Fruit fly (Drosophila melanogaster) whole organism, embryonic: ENCODE measurements around the gene Sfp33A2.

Source experiments
- Ada2b ChIP-seq: fragments of 200-800 bp; sonication (Bioruptor generic); IDR thresholded peaks from 2 replicates; pipeline ENCODE4 v1.3.6; 2022; ENCODE audit warnings: missing biosample characterization, missing genetic modification characterization
- BEAF-32 ChIP-seq: fragments of 200-800 bp; sonication (Bioruptor generic); optimal IDR thresholded peaks from 3 replicates; lab custom pipeline; 2017; ENCODE audit warnings: missing biosample characterization, missing genetic modification characterization, mild to moderate bottlenecking, moderate library complexity, missing genetic modification reagents
- CG10431 ChIP-seq: fragments of 200-800 bp; sonication (Bioruptor generic); optimal IDR thresholded peaks from 3 replicates; lab custom pipeline; 2018; ENCODE audit warnings: missing biosample characterization, mild to moderate bottlenecking, missing genetic modification characterization
- CG10543 ChIP-seq: fragments of 200-800 bp; sonication (Bioruptor generic); optimal IDR thresholded peaks from 3 replicates; lab custom pipeline; 2017; ENCODE audit warnings: missing biosample characterization, mild to moderate bottlenecking, missing genetic modification characterization, moderate library complexity
- CG10959 ChIP-seq: fragments of 200-800 bp; sonication (Bioruptor generic); IDR thresholded peaks from 2 replicates; pipeline ENCODE4 v1.3.6; 2022; ENCODE audit warnings: missing biosample characterization, missing genetic modification characterization
- CG11085 ChIP-seq: fragments of 200-800 bp; sonication (Bioruptor generic); IDR thresholded peaks from 2 replicates; pipeline ENCODE4 v1.3.6; 2022; ENCODE audit warnings: missing biosample characterization, missing genetic modification characterization
- CG12071 ChIP-seq: fragments of 200-800 bp; sonication (Bioruptor generic); optimal IDR thresholded peaks from 3 replicates; lab custom pipeline; 2018; ENCODE audit warnings: missing biosample characterization, mild to moderate bottlenecking, missing genetic modification characterization
- CG12104 ChIP-seq: fragments of 200-800 bp; sonication (Bioruptor generic); optimal IDR thresholded peaks from 3 replicates; lab custom pipeline; 2016; ENCODE audit warnings: missing biosample characterization, missing genetic modification characterization
- CG12769 ChIP-seq: fragments of 200-800 bp; sonication (Bioruptor generic); optimal IDR thresholded peaks from 2 replicates; lab custom pipeline; 2019; ENCODE audit warnings: missing biosample characterization, mild to moderate bottlenecking, missing genetic modification characterization, moderate library complexity
- CG13287 ChIP-seq: fragments of 200-800 bp; sonication (Bioruptor generic); IDR thresholded peaks from 2 replicates; pipeline ENCODE4 v1.3.6; 2022; ENCODE audit warnings: missing biosample characterization, missing genetic modification characterization; ENCODE audit not compliant: partially characterized antibody
- CG15073 ChIP-seq: fragments of 200-800 bp; sonication (Bioruptor generic); optimal IDR thresholded peaks from 2 replicates; lab custom pipeline; 2016; ENCODE audit warnings: missing biosample characterization, missing genetic modification characterization
- CG1529 ChIP-seq: fragments of 200-800 bp; sonication (Bioruptor generic); optimal IDR thresholded peaks from 3 replicates; lab custom pipeline; 2018; ENCODE audit warnings: missing biosample characterization, missing genetic modification characterization
- CG2889 ChIP-seq: fragments of 200-800 bp; sonication (Bioruptor generic); IDR thresholded peaks from 3 replicates; pipeline ENCODE4 v1.3.6; 2022; ENCODE audit warnings: missing biosample characterization, missing genetic modification characterization
- CG30431 ChIP-seq: fragments of 200-800 bp; sonication (Bioruptor generic); optimal IDR thresholded peaks from 2 replicates; lab custom pipeline; 2017; ENCODE audit warnings: missing biosample characterization, missing genetic modification characterization
- CG32532 ChIP-seq: fragments of 200-800 bp; sonication (Bioruptor generic); IDR thresholded peaks from 2 replicates; pipeline ENCODE4 v1.3.6; 2022; ENCODE audit warnings: missing biosample characterization, missing genetic modification characterization
- CG43689 ChIP-seq: fragments of 200-800 bp; sonication (Bioruptor generic); IDR thresholded peaks from 2 replicates; pipeline ENCODE4 v1.3.6; 2022; ENCODE audit warnings: missing biosample characterization, missing genetic modification characterization
- CG5953 ChIP-seq: fragments of 200-800 bp; sonication (Bioruptor generic); IDR thresholded peaks from 2 replicates; pipeline ENCODE4 v1.3.6; 2022; ENCODE audit warnings: missing biosample characterization, missing genetic modification characterization
- CG6654 ChIP-seq: fragments of 200-800 bp; sonication (Bioruptor generic); optimal IDR thresholded peaks from 2 replicates; lab custom pipeline; 2017; ENCODE audit warnings: missing biosample characterization, mild to moderate bottlenecking, missing genetic modification characterization
- CG6683 ChIP-seq: fragments of 200-800 bp; sonication (Bioruptor generic); optimal IDR thresholded peaks from 2 replicates; lab custom pipeline; 2017; ENCODE audit warnings: missing biosample characterization, mild to moderate bottlenecking, missing genetic modification characterization, missing genetic modification reagents
- CG6791 ChIP-seq: fragments of 200-800 bp; sonication (Bioruptor generic); IDR thresholded peaks from 3 replicates; pipeline ENCODE4 v1.3.6; 2022; ENCODE audit warnings: missing biosample characterization, missing genetic modification characterization; ENCODE audit not compliant: partially characterized antibody
- CG7556 ChIP-seq: fragments of 200-800 bp; sonication (Bioruptor generic); optimal IDR thresholded peaks from 2 replicates; lab custom pipeline; 2017; ENCODE audit warnings: missing biosample characterization, mild to moderate bottlenecking, missing genetic modification characterization
- CG9215 ChIP-seq: fragments of 200-800 bp; sonication (Bioruptor generic); IDR thresholded peaks from 2 replicates; pipeline ENCODE4 v1.3.6; 2022; ENCODE audit warnings: missing biosample characterization, missing genetic modification characterization
- Drgx ChIP-seq: fragments of 200-800 bp; sonication (Bioruptor generic); IDR thresholded peaks from 2 replicates; pipeline ENCODE4 v1.3.6; 2022; ENCODE audit warnings: missing biosample characterization, missing genetic modification characterization
- E2f1 ChIP-seq: fragments of 200-800 bp; sonication (Bioruptor generic); IDR thresholded peaks from 2 replicates; pipeline ENCODE4 v1.3.6; 2022; ENCODE audit warnings: missing biosample characterization, missing genetic modification characterization
- HHEX ChIP-seq: fragments of 200-800 bp; sonication (Bioruptor generic); optimal IDR thresholded peaks from 3 replicates; lab custom pipeline; 2017; ENCODE audit warnings: missing biosample characterization, mild to moderate bottlenecking, missing genetic modification characterization, missing genetic modification reagents
- HmgD ChIP-seq: fragments of 200-800 bp; sonication (Bioruptor generic); optimal IDR thresholded peaks from 3 replicates; lab custom pipeline; 2016; ENCODE audit warnings: missing biosample characterization, missing genetic modification characterization
- Oaz ChIP-seq: fragments of 200-800 bp; sonication (Bioruptor generic); IDR thresholded peaks from 2 replicates; pipeline ENCODE4 v1.3.6; 2022; ENCODE audit warnings: missing biosample characterization, missing genetic modification characterization
- Ravus ChIP-seq: fragments of 200-800 bp; sonication (Bioruptor generic); IDR thresholded peaks from 2 replicates; pipeline ENCODE4 v1.3.6; 2022; ENCODE audit warnings: missing biosample characterization, missing genetic modification characterization
- Scr ChIP-seq: fragments of 200-800 bp; sonication (Bioruptor generic); IDR thresholded peaks from 2 replicates; pipeline ENCODE4 v1.3.6; 2022; ENCODE audit warnings: missing biosample characterization, missing genetic modification characterization; ENCODE audit not compliant: partially characterized antibody
- Sox100B ChIP-seq: fragments of 200-800 bp; sonication (Bioruptor generic); optimal IDR thresholded peaks from 3 replicates; lab custom pipeline; 2018; ENCODE audit warnings: missing biosample characterization, mild to moderate bottlenecking, missing genetic modification characterization
- Sox102F ChIP-seq: fragments of 200-800 bp; sonication (Bioruptor generic); optimal IDR thresholded peaks from 2 replicates; lab custom pipeline; 2018; ENCODE audit warnings: missing biosample characterization, mild to moderate bottlenecking, missing genetic modification characterization, moderate library complexity
- aop ChIP-seq: fragments of 200-800 bp; sonication (Bioruptor generic); IDR thresholded peaks from 2 replicates; pipeline ENCODE4 v1.3.6; 2022; ENCODE audit warnings: missing biosample characterization, missing genetic modification characterization
- ap ChIP-seq: fragments of 200-800 bp; sonication (Bioruptor generic); IDR thresholded peaks from 2 replicates; pipeline ENCODE4 v1.3.6; 2022; ENCODE audit warnings: missing biosample characterization, missing genetic modification characterization
- ash1 ChIP-seq: fragments of 200-800 bp; sonication (Bioruptor generic); optimal IDR thresholded peaks from 2 replicates; lab custom pipeline; 2018; ENCODE audit warnings: missing biosample characterization, mild to moderate bottlenecking, missing genetic modification characterization
- br ChIP-seq: fragments of >200 bp; optimal IDR thresholded peaks from 2 replicates; lab custom pipeline; 2017
- ci ChIP-seq: fragments of 200-800 bp; sonication (Bioruptor generic); IDR thresholded peaks from 3 replicates; pipeline ENCODE4 v1.3.6; 2022; ENCODE audit warnings: missing biosample characterization, missing genetic modification characterization
- danr ChIP-seq: fragments of 200-800 bp; sonication (Bioruptor generic); IDR thresholded peaks from 2 replicates; pipeline ENCODE4 v1.3.6; 2022; ENCODE audit warnings: missing biosample characterization, missing genetic modification characterization
- dmrt11E ChIP-seq: fragments of 200-800 bp; sonication (Bioruptor generic); optimal IDR thresholded peaks from 3 replicates; lab custom pipeline; 2018; ENCODE audit warnings: missing biosample characterization, mild to moderate bottlenecking, missing genetic modification characterization, moderate library complexity
- dysf ChIP-seq: fragments of 200-800 bp; sonication (Bioruptor generic); IDR thresholded peaks from 3 replicates; pipeline ENCODE4 v1.3.6; 2022; ENCODE audit warnings: missing biosample characterization, missing genetic modification characterization
- fru ChIP-seq: fragments of >200 bp; optimal IDR thresholded peaks from 2 replicates; lab custom pipeline; 2017
- gcm ChIP-seq: fragments of 200-800 bp; sonication (Bioruptor generic); optimal IDR thresholded peaks from 2 replicates; lab custom pipeline; 2019; ENCODE audit warnings: missing biosample characterization, mild to moderate bottlenecking, missing genetic modification characterization, moderate library complexity
- grn ChIP-seq: fragments of 200-800 bp; sonication (Bioruptor generic); optimal IDR thresholded peaks from 3 replicates; lab custom pipeline; 2017; ENCODE audit warnings: missing biosample characterization, missing genetic modification characterization
- kay ChIP-seq: fragments of 200-800 bp; sonication (Bioruptor generic); optimal IDR thresholded peaks from 2 replicates; lab custom pipeline; 2016; ENCODE audit warnings: missing biosample characterization, missing genetic modification characterization
- klu ChIP-seq: fragments of 200-800 bp; sonication (Bioruptor generic); IDR thresholded peaks from 2 replicates; pipeline ENCODE4 v1.3.6; 2022; ENCODE audit warnings: missing biosample characterization, missing genetic modification characterization
- lilli ChIP-seq: fragments of 200-800 bp; sonication (Bioruptor generic); optimal IDR thresholded peaks from 3 replicates; lab custom pipeline; 2016; ENCODE audit warnings: missing biosample characterization, missing genetic modification characterization
- mld ChIP-seq: fragments of 200-800 bp; sonication (Bioruptor generic); IDR thresholded peaks from 3 replicates; pipeline ENCODE4 v1.3.6; 2022; ENCODE audit warnings: missing biosample characterization, missing genetic modification characterization; ENCODE audit not compliant: partially characterized antibody
- org-1 ChIP-seq: fragments of 200-800 bp; sonication (Bioruptor generic); optimal IDR thresholded peaks from 2 replicates; lab custom pipeline; 2017; ENCODE audit warnings: missing biosample characterization, missing genetic modification characterization
- sisA ChIP-seq: fragments of 200-800 bp; sonication (Bioruptor generic); IDR thresholded peaks from 2 replicates; pipeline ENCODE4 v1.3.6; 2022; ENCODE audit warnings: missing biosample characterization, missing genetic modification characterization
- tap ChIP-seq: fragments of 200-800 bp; optimal IDR thresholded peaks from 3 replicates; lab custom pipeline; 2019; ENCODE audit warnings: missing biosample characterization, mild to moderate bottlenecking, missing genetic modification characterization, moderate library complexity
- tup ChIP-seq: fragments of 200-800 bp; sonication (Bioruptor generic); optimal IDR thresholded peaks from 2 replicates; lab custom pipeline; 2016; ENCODE audit warnings: missing biosample characterization, mild to moderate bottlenecking, missing genetic modification characterization, moderate library complexity
- vfl ChIP-seq: fragments of 200-800 bp; sonication (Bioruptor generic); optimal IDR thresholded peaks from 2 replicates; lab custom pipeline; 2016; ENCODE audit warnings: missing biosample characterization, missing genetic modification characterization
- wor ChIP-seq: fragments of 200-800 bp; sonication (Bioruptor generic); IDR thresholded peaks from 2 replicates; pipeline ENCODE4 v1.3.6; 2022; ENCODE audit warnings: missing biosample characterization, missing genetic modification characterization

The Sfp33A2 gene

DNA sequence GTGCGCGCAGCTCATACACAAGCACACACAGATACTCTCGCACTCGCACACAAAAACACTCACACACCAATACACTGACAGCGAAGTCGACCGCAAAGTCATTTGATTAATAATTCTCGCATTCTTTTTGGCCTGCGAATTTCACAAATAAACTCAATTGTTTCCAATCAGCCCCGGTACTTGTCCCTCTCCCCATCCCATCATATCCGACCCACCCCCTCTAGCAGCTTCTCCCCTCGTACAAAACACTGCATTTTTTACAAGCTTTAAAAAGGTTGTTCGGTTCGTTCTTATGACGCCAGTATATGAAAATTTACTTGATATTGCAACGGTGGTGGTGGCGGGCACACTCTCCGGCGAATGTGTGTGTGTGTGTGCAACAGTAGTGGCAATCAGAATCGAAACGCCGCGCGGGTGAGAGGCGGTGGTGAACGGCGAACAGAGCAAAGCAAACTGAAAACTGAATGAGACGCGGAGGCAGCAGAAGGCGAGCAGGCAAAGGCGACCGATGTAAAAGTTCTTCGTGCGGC, 29.8 kb upstream of the Sfp33A2 start (continued):
- TF ChIP-seq Drgx: peak; percentile 43; the same call in 1 of the 2 replicates
- no peak for TF ChIP-seq CG9215 (GFP tag; lab: Robert Waterston, UW)
- TF ChIP-seq CG13287 (GFP tag; lab: Robert Waterston, UW): 0 out of 2 replicates have a peak, but pooled peaks have one; percentile 38
- peak; percentile 61 for TF ChIP-seq HmgD (GFP tag; lab: Kevin White, UChicago)
- no peak for TF ChIP-seq Sox100B
- TF ChIP-seq CG12104: no peak
- TF ChIP-seq CG7556 (GFP tag; lab: Kevin White, UChicago): no peak
- no peak for TF ChIP-seq Ravus
- no peak for TF ChIP-seq klu (GFP tag; lab: Robert Waterston, UW)
- TF ChIP-seq CG11085 (GFP tag; lab: Robert Waterston, UW): no peak
- no peak for TF ChIP-seq aop (GFP tag; lab: Robert Waterston, UW)
- peak; percentile 34; the same call in 1 of the 2 replicates for TF ChIP-seq CG32532 (GFP tag; lab: Robert Waterston, UW)
- peak; percentile 18 for TF ChIP-seq HHEX (GFP tag; lab: Kevin White, UChicago)
- TF ChIP-seq ci (GFP tag; lab: Robert Waterston, UW): peak; percentile 80
- no peak for TF ChIP-seq dmrt11E (tag; lab: Kevin White, UChicago)
- no peak; the same call in 1 of the 2 replicates for TF ChIP-seq Scr (GFP tag; lab: Robert Waterston, UW)
- peak; percentile 52 for TF ChIP-seq CG12071 (GFP tag; lab: Kevin White, UChicago)
- no peak for TF ChIP-seq kay (GFP tag; lab: Kevin White, UChicago)
- no peak for TF ChIP-seq fru (lab: Kevin White, UChicago)
- no peak for TF ChIP-seq br (lab: Kevin White, UChicago)
- TF ChIP-seq CG15073 (GFP tag; lab: Kevin White, UChicago): peak; percentile 87
- TF ChIP-seq org-1 (GFP tag; lab: Kevin White, UChicago): no peak
- TF ChIP-seq CG12769: peak; percentile 88
- TF ChIP-seq Ada2b (GFP tag; lab: Robert Waterston, UW): no peak
- no peak for TF ChIP-seq CG43689 (GFP tag; lab: Robert Waterston, UW)
- TF ChIP-seq ap (GFP tag; lab: Robert Waterston, UW): no peak
- TF ChIP-seq tup (GFP tag; lab: Kevin White, UChicago): no peak
- TF ChIP-seq CG1529 (GFP tag; lab: Kevin White, UChicago): no peak
- peak; percentile 25 for TF ChIP-seq gcm (GFP tag; lab: Kevin White, UChicago)
- peak; percentile 87 for TF ChIP-seq CG10543 (GFP tag; lab: Kevin White, UChicago)
- TF ChIP-seq CG2889 (GFP tag; lab: Robert Waterston, UW): no peak
- TF ChIP-seq mld (GFP tag; lab: Robert Waterston, UW): no peak
- TF ChIP-seq sisA (GFP tag; lab: Robert Waterston, UW): no peak
- TF ChIP-seq CG6791 (GFP tag; lab: Robert Waterston, UW): peak; percentile 60; the same call in 1 of the 3 replicates
- peak; percentile 9; the same call in 1 of the 2 replicates for TF ChIP-seq E2f1
- TF ChIP-seq BEAF-32 (GFP tag; lab: Kevin White, UChicago): no peak
- no peak for TF ChIP-seq Oaz (GFP tag; lab: Robert Waterston, UW)
- TF ChIP-seq grn (GFP tag; lab: Kevin White, UChicago): no peak
- TF ChIP-seq dysf (GFP tag; lab: Robert Waterston, UW): no peak
- no peak for TF ChIP-seq lilli (GFP tag; lab: Kevin White, UChicago)
- no peak for TF ChIP-seq CG10431 (GFP tag; lab: Kevin White, UChicago)
- TF ChIP-seq Sox102F: no peak
- TF ChIP-seq danr (GFP tag; lab: Robert Waterston, UW): no peak
- TF ChIP-seq CG5953 (GFP tag; lab: Robert Waterston, UW): no peak
- no peak for TF ChIP-seq CG10959
- peak; percentile 36 for TF ChIP-seq ash1
- TF ChIP-seq vfl (GFP tag; lab: Kevin White, UChicago): no peak
- TF ChIP-seq wor (GFP tag; lab: Robert Waterston, UW): no peak
- peak; percentile 1 for TF ChIP-seq tap (tag; lab: Kevin White, UChicago)
- TF ChIP-seq CG6654 (GFP tag; lab: Kevin White, UChicago): no peak
- TF ChIP-seq CG6683 (GFP tag; lab: Kevin White, UChicago): no peak
- TF ChIP-seq CG30431: no peak
